Worm (Caenorhabditis elegans): Measurements from ENCODE around the gene dyrb-1.

The dyrb-1 gene

ce11 chrII:9107095-9107769 lies at the start of gene dyrb-1:
dyrb-1 (minus strand) TSS chrII:9107145.
- peak; percentile 89 for TF ChIP-seq unc-42 (tag; optimal IDR thresholded peaks at IDR 0.05)
- no peak for TF ChIP-seq lin-11 (tag; optimal IDR thresholded peaks at IDR 0.05)
- TF ChIP-seq eyg-1 (tag; optimal IDR thresholded peaks at IDR 0.05), result no peak

- TF ChIP-seq zip-5 (tag; optimal IDR thresholded peaks at IDR 0.05) (no peak), K02D7.2 (tag; optimal IDR thresholded peaks at IDR 0.05) (no peak), ets-4 (tag; optimal IDR thresholded peaks at IDR 0.05) (no peak), pag-3 (tag; optimal IDR thresholded peaks at IDR 0.05; ENCODE audit: borderline replicate concordance) (no peak), fkh-10 (GFP tag; optimal IDR thresholded peaks at IDR 0.05) (no peak), eyg-1 (tag; optimal IDR thresholded peaks at IDR 0.05) (no peak), sox-2 (GFP tag; IDR thresholded peaks at IDR 0.05) (no peak), elt-4 (tag; optimal IDR thresholded peaks at IDR 0.05) (no peak), sox-4 (tag; optimal IDR thresholded peaks at IDR 0.05) (no peak)
Observed at ce11 chrII:9156277-9156676, 49.3 kb upstream of the dyrb-1 start.

ce11 chrII:9154339-9154738 lies 47.4 kb upstream of the dyrb-1 start:
- TF ChIP-seq elt-2 (tag; optimal IDR thresholded peaks at IDR 0.05) (no peak), K02D7.2 (tag; optimal IDR thresholded peaks at IDR 0.05) (no peak), Y22D7AL.16 (tag; optimal IDR thresholded peaks at IDR 0.05) (no peak), ets-4 (tag; optimal IDR thresholded peaks at IDR 0.05) (no peak), pat-9 (tag; optimal IDR thresholded peaks at IDR 0.05) (no peak), dmd-4 (tag; optimal IDR thresholded peaks at IDR 0.05; ENCODE audit: borderline replicate concordance) (no peak), tbx-7 (tag; optimal IDR thresholded peaks at IDR 0.05) (no peak), lin-11 (tag; optimal IDR thresholded peaks at IDR 0.05) (no peak), npax-4 (tag; optimal IDR thresholded peaks at IDR 0.05) (no peak), nhr-11 (tag; optimal IDR thresholded peaks at IDR 0.05) (no peak)

- TF ChIP-seq ztf-16 (tag; optimal IDR thresholded peaks at IDR 0.05) (no peak), ceh-19 (GFP tag; optimal IDR thresholded peaks at IDR 0.05) (no peak), unc-42 (tag; optimal IDR thresholded peaks at IDR 0.05) (no peak), ahr-1 (tag; optimal IDR thresholded peaks at IDR 0.05) (no peak), dve-1 (tag; optimal IDR thresholded peaks at IDR 0.05) (no peak), elt-4 (tag; optimal IDR thresholded peaks at IDR 0.05) (no peak), hlh-30 (tag; optimal IDR thresholded peaks at IDR 0.05; ENCODE audit: insufficient read depth) (no peak), T23F11.4 (GFP tag; optimal IDR thresholded peaks at IDR 0.05) (no peak), C38D4.7 (GFP tag; optimal IDR thresholded peaks at IDR 0.05) (no peak), fkh-10 (GFP tag; optimal IDR thresholded peaks at IDR 0.05) (no peak), ceh-24 (tag; optimal IDR thresholded peaks at IDR 0.05) (no peak), dmd-4 (tag; optimal IDR thresholded peaks at IDR 0.05; ENCODE audit: borderline replicate concordance) (no peak)
Observed at ce11 chrII:9152231-9152630, 45.3 kb upstream of the dyrb-1 start, which contains the start of gene col-78. col-78 (plus strand) TSS chrII:9152531.

ce11 chrII:9148079-9148478 lies 41.1 kb upstream of the dyrb-1 start:
- TF ChIP-seq che-1 (tag; optimal IDR thresholded peaks at IDR 0.05) (no peak), odd-2 (tag; optimal IDR thresholded peaks at IDR 0.05) (no peak), hlh-30 (tag; optimal IDR thresholded peaks at IDR 0.05; ENCODE audit: insufficient read depth) (no peak), dve-1 (tag; optimal IDR thresholded peaks at IDR 0.05) (no peak), fkh-6 (tag; optimal IDR thresholded peaks at IDR 0.05) (no peak), T23F11.4 (GFP tag; optimal IDR thresholded peaks at IDR 0.05) (no peak), elt-4 (tag; optimal IDR thresholded peaks at IDR 0.05) (no peak), tbx-2 (tag; optimal IDR thresholded peaks at IDR 0.05) (no peak), sox-4 (tag; optimal IDR thresholded peaks at IDR 0.05) (no peak), K09A11.1 (tag; optimal IDR thresholded peaks at IDR 0.05; ENCODE audit: insufficient read depth) (no peak), ceh-34 (tag; optimal IDR thresholded peaks at IDR 0.05) (no peak), hlh-8 (tag; optimal IDR thresholded peaks at IDR 0.05) (no peak), ref-2 (tag; optimal IDR thresholded peaks at IDR 0.05) (no peak), ceh-14 (tag; optimal IDR thresholded peaks at IDR 0.05) (no peak), pqm-1 (tag; optimal IDR thresholded peaks at IDR 0.05) (no peak), Y22D7AL.16 (tag; optimal IDR thresholded peaks at IDR 0.05) (no peak)
